Fruit fly (Drosophila melanogaster): ENCODE data around the gene CG46318.

The CG46318 gene

DNA sequence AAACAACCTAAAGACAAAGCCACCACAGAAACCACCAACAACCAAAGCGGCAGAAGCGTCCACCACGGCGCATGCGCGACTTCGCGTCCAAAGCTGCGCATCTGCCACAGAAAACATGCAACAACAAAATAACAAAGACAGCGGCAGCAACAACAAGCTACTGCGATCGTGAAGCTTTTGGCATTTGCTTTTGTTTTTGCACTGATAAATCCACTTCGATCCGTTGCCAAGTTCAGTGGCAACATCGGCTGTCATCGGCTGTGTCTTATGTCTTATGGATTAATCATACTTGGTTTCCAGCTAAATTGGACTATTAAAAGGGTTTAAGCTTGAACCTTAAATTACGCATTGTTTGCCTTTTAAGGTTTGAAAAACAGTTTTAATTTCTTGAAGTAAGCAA lies 12.2 kb downstream of the CG46318 start, which contains the start of gene Muc91C:
Gene Muc91C (minus strand): TSS at position 101 of the 400 bp plus-strand sequence.
- no peak for TF ChIP-seq CG15710 (tag; optimal IDR thresholded peaks at IDR 0.05)
- TF ChIP-seq CG10348 (GFP tag; IDR thresholded peaks at IDR 0.05), result no peak
- no peak for TF ChIP-seq Snoo (tag; optimal IDR thresholded peaks at IDR 0.05)
- TF ChIP-seq Pif1B (GFP tag; optimal IDR thresholded peaks at IDR 0.05), result no peak

DNA sequence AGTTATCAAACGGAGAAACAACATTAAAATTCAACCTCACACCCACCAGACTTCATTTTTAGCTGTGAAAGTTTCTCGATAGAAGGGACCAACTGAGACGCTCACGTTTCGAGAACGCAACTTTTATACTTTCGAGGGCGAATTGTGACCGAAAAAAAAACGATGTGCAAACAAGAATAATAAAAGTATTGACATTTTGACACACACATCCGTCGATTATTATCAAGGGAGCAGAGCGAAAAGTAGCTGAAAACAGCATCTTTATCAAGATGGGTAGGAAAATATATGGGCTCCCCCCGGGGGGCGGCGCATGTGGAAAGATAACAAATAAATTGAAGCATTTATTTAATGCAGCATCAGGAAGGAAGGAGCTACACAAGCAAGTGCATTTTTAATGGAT lies 13.2 kb downstream of the CG46318 start, which contains the start of gene CG14300:
Gene CG14300 (minus strand): TSS at position 101 of the 400 bp plus-strand sequence.
- TF ChIP-seq CG9948 (tag; optimal IDR thresholded peaks at IDR 0.05), result no peak
- TF ChIP-seq CG10348 (GFP tag; IDR thresholded peaks at IDR 0.05), result no peak
- no peak for TF ChIP-seq Ets98B (GFP tag; IDR thresholded peaks at IDR 0.05)
- no peak for TF ChIP-seq Pif1A (GFP tag; optimal IDR thresholded peaks at IDR 0.05)
- TF ChIP-seq D1 (tag; optimal IDR thresholded peaks at IDR 0.05), result no peak
- no peak for TF ChIP-seq CG8301 (tag; optimal IDR thresholded peaks at IDR 0.05)
- TF ChIP-seq CG8159 (tag; optimal IDR thresholded peaks at IDR 0.05), result no peak
- no peak for TF ChIP-seq rn (GFP tag; IDR thresholded peaks at IDR 0.05)
- TF ChIP-seq CG14655 (GFP tag; optimal IDR thresholded peaks at IDR 0.05), result no peak
- TF ChIP-seq CG17806 (tag; optimal IDR thresholded peaks at IDR 0.05), result no peak
- TF ChIP-seq CG12605 (GFP tag; IDR thresholded peaks at IDR 0.05), result no peak
- no peak for TF ChIP-seq EcR (GFP tag; optimal IDR thresholded peaks at IDR 0.05)
- TF ChIP-seq CG34367 (tag; optimal IDR thresholded peaks at IDR 0.05), result no peak
- no peak for TF ChIP-seq Pif1B (GFP tag; optimal IDR thresholded peaks at IDR 0.05)
- TF ChIP-seq CG32121 (GFP tag; IDR thresholded peaks at IDR 0.05), result no peak
- no peak for TF ChIP-seq gl (tag; optimal IDR thresholded peaks at IDR 0.05)
- no peak for TF ChIP-seq CG4496 (GFP tag; IDR thresholded peaks at IDR 0.05)

DNA sequence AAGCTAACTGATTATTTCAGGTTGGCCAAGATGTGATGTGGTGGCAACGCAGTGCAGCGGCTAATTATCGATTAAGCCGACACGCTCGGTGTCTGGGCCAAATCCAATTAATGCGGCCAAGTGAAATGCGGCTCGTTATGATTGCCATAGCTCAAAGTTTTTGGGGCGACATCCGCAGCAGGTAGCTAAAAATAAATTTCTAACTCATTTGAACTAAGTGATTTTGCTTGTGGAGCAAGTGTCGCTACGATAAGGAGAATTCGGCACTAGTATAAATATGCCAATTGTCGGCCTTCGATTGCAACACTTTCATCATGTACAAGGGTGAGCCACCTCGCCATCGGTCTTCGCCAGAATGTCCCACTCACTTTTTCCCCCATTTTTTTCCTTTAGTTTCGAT lies 14.5 kb downstream of the CG46318 start, which contains the start of gene CG34282:
Gene CG34282 (plus strand): TSS at position 301 of the 400 bp plus-strand sequence.
- TF ChIP-seq CG32121 (GFP tag; IDR thresholded peaks at IDR 0.05) (no peak), rn (GFP tag; IDR thresholded peaks at IDR 0.05) (no peak), gl (tag; optimal IDR thresholded peaks at IDR 0.05) (no peak), CG9948 (tag; optimal IDR thresholded peaks at IDR 0.05) (no peak), EcR (GFP tag; optimal IDR thresholded peaks at IDR 0.05) (no peak), Pif1B (GFP tag; optimal IDR thresholded peaks at IDR 0.05) (no peak), CG8159 (tag; optimal IDR thresholded peaks at IDR 0.05) (no peak), Snoo (tag; optimal IDR thresholded peaks at IDR 0.05) (no peak)

DNA sequence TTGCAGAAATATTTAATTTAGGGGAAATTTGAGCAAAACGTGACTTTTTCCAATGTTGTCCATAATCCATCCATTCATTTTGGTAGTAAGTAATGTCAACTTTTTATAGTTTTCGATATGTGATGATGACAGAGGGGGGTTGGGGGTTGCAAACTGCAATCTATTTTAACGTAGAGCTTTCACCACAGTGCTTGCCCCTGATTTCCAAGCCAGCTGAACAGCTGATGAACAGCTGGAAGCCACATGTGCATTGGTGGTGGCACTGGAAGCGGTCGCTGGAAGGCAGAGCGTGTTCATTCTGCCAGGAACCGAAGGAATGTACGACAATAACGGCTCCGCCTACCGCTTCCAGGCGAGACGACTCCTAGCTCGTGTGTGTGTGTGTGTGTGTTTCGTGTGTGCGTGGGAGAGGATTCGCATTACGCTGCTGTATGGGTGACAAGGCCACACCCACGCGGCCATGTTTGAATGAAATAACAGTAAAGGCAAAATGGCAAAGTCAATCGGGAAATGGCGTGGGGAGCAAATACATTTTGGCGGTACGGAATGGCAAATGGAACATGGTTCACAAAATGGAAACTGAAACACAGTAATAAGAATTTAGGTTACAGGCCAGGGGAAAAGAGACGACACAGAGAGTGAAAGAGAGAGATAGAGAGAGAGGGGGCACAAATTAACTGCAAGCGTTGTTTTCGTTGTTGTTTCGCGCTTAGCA lies 18.6 kb downstream of the CG46318 start:
- no peak for TF ChIP-seq CG13204 (GFP tag; optimal IDR thresholded peaks at IDR 0.05)
- TF ChIP-seq Pif1B (GFP tag; optimal IDR thresholded peaks at IDR 0.05), result no peak

DNA sequence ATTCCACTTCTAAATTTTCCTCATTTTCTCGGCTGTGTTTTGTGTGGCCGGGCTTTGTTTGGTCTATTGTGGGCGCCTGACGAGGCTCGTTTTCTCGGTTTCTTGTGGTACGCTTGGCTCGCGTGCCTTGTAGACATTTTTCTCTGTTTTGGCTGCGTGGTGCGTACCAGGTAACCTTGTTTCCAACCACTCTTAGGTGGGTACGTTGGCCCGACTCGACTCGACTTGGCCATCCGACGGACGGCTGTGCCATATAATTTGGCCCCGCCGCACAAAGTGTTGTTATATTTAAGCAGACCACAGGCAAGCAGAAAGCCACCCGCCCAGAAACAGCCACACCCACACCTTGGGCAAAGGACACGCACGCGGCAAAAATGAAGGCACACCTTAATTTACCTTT lies 23.1 kb downstream of the CG46318 start:
- TF ChIP-seq EcR (GFP tag; optimal IDR thresholded peaks at IDR 0.05) (no peak), Pif1B (GFP tag; optimal IDR thresholded peaks at IDR 0.05) (no peak), rn (GFP tag; IDR thresholded peaks at IDR 0.05) (no peak), CG12605 (GFP tag; IDR thresholded peaks at IDR 0.05) (no peak), Pif1A (GFP tag; optimal IDR thresholded peaks at IDR 0.05) (no peak), gl (tag; optimal IDR thresholded peaks at IDR 0.05) (no peak), CG4496 (GFP tag; IDR thresholded peaks at IDR 0.05) (no peak), CG9948 (tag; optimal IDR thresholded peaks at IDR 0.05) (no peak)

DNA sequence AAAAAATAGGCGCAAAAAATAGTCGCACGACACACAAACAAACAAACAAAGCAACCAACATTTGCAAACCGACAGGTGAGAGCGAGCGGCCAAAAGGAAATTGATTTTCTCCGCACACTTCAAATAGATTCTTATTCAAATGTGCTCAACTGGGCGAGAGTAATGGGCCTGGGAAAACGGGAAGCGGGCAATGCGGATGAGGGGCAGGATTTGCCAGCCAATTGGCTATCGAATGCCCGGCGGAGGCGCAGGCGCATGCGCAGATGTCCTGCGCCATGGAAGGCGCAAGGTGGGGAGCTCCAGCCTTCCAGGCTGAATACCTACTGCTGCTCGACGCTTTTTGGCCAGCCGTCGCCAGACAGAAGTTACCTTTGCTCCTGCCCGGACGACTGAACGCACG lies 24.7 kb downstream of the CG46318 start, which contains the start of the genes ChAT and VAChT:
Gene ChAT (plus strand): TSS at position 352 of the 400 bp plus-strand sequence.
Gene VAChT (plus strand): TSS at position 352 of the 400 bp plus-strand sequence.
- TF ChIP-seq Pif1A (GFP tag; optimal IDR thresholded peaks at IDR 0.05), result no peak
- TF ChIP-seq Ets98B (GFP tag; IDR thresholded peaks at IDR 0.05), result no peak
- no peak for TF ChIP-seq CG34367 (tag; optimal IDR thresholded peaks at IDR 0.05)
- TF ChIP-seq CG13204 (GFP tag; optimal IDR thresholded peaks at IDR 0.05), result no peak
- no peak for TF ChIP-seq CG4496 (GFP tag; IDR thresholded peaks at IDR 0.05)
- no peak for TF ChIP-seq rn (GFP tag; IDR thresholded peaks at IDR 0.05)
- TF ChIP-seq CG32121 (GFP tag; IDR thresholded peaks at IDR 0.05), result no peak
- TF ChIP-seq gl (tag; optimal IDR thresholded peaks at IDR 0.05), result no peak
- TF ChIP-seq D1 (tag; optimal IDR thresholded peaks at IDR 0.05), result no peak
- TF ChIP-seq fd96Ca (GFP tag; IDR thresholded peaks at IDR 0.05), result no peak

DNA sequence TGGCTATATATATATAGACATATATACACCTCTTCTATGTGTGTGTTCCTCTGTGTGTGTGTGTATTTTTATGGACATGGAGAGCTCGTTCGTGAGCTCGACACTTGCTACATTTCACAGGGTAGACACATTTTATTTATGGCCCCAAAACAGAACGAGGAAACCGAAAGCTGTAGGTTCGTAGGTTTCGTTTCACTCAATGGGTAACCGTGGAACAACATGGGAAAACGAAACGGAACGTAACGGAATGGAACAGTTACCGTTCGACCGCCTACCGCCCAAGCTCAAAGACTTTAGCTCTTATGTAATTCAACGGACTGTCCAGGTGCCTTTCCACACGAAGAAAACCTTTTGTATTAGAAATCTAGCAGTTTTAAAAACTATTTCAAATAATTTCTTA lies 25.9 kb downstream of the CG46318 start:
- no peak for TF ChIP-seq CG12605 (GFP tag; IDR thresholded peaks at IDR 0.05)
- TF ChIP-seq Ets98B (GFP tag; IDR thresholded peaks at IDR 0.05), result no peak
- TF ChIP-seq CG15710 (tag; optimal IDR thresholded peaks at IDR 0.05), result no peak
- TF ChIP-seq CG9948 (tag; optimal IDR thresholded peaks at IDR 0.05), result no peak
- TF ChIP-seq rn (GFP tag; IDR thresholded peaks at IDR 0.05), result no peak
- no peak for TF ChIP-seq Snoo (tag; optimal IDR thresholded peaks at IDR 0.05)
- TF ChIP-seq CG17806 (tag; optimal IDR thresholded peaks at IDR 0.05), result no peak
- no peak for TF ChIP-seq CG10348 (GFP tag; IDR thresholded peaks at IDR 0.05)
- TF ChIP-seq gl (tag; optimal IDR thresholded peaks at IDR 0.05), result no peak
- TF ChIP-seq Pif1A (GFP tag; optimal IDR thresholded peaks at IDR 0.05), result no peak

Data from whole organism, pupa.